Worm (Caenorhabditis elegans) whole organism, mixed stage, embryonic: ENCODE results near the gene srg-67.
"Not testable (repeated sequence)": the region's sequence is repeated elsewhere in the genome, so short reads cannot be mapped to it uniquely, and the experiment has no call there.

Experiments used
- M03D4.4 ChIP-seq: sonication (generic microtip); optimal IDR thresholded peaks from 2 replicates; lab custom pipeline; 2017; ENCODE audit warnings: mild to moderate bottlenecking, missing genetic modification characterization, missing compliant biosample characterization
- bed-3 ChIP-seq: fragments of 200-800 bp; sonication (Bioruptor generic); optimal IDR thresholded peaks from 3 replicates; lab custom pipeline; 2018; ENCODE audit warnings: mild to moderate bottlenecking, missing genetic modification characterization, moderate library complexity, missing compliant biosample characterization
- blmp-1 ChIP-seq: fragments of 150-350 bp; optimal IDR thresholded peaks from 2 replicates; lab custom pipeline; 2014; ENCODE audit warnings: missing biosample characterization, missing genetic modification characterization
- ceh-39 ChIP-seq: fragments of 150-350 bp; optimal IDR thresholded peaks from 2 replicates; lab custom pipeline; 2014; ENCODE audit warnings: missing biosample characterization, missing genetic modification characterization
- ceh-43 ChIP-seq: fragments of 200-800 bp; sonication (Bioruptor generic); optimal IDR thresholded peaks from 2 replicates; lab custom pipeline; 2018; ENCODE audit warnings: mild to moderate bottlenecking, missing genetic modification characterization, moderate library complexity, missing compliant biosample characterization
- ceh-83 ChIP-seq: fragments of 200-800 bp; sonication (Bioruptor generic); optimal IDR thresholded peaks from 2 replicates; lab custom pipeline; 2018; ENCODE audit warnings: mild to moderate bottlenecking, missing genetic modification characterization, missing compliant biosample characterization
- ces-1 ChIP-seq: fragments of 150-350 bp; optimal IDR thresholded peaks from 2 replicates; lab custom pipeline; 2014; ENCODE audit warnings: missing biosample characterization, missing genetic modification reagents, missing genetic modification characterization
- cnd-1 ChIP-seq: fragments of 200-800 bp; sonication (Bioruptor generic); optimal IDR thresholded peaks from 2 replicates; lab custom pipeline; 2018; ENCODE audit warnings: mild to moderate bottlenecking, missing genetic modification characterization, missing compliant biosample characterization
- drap-1 ChIP-seq: fragments of 200-800 bp; sonication (Bioruptor generic); optimal IDR thresholded peaks from 3 replicates; lab custom pipeline; 2018; ENCODE audit warnings: mild to moderate bottlenecking, missing genetic modification characterization, missing compliant biosample characterization
- elt-1 ChIP-seq: sonication (generic microtip); optimal IDR thresholded peaks from 2 replicates; lab custom pipeline; 2017; ENCODE audit warnings: missing genetic modification characterization, mild to moderate bottlenecking, missing compliant biosample characterization, antibody characterized with exemption, moderate library complexity, borderline replicate concordance; ENCODE audit not compliant: insufficient read depth
- elt-3 ChIP-seq: fragments of 150-350 bp; optimal IDR thresholded peaks from 2 replicates; lab custom pipeline; 2014; ENCODE audit warnings: missing biosample characterization, missing genetic modification characterization
- flh-1 ChIP-seq: fragments of 200-800 bp; sonication (Bioruptor generic); optimal IDR thresholded peaks from 2 replicates; lab custom pipeline; 2018; ENCODE audit warnings: mild to moderate bottlenecking, missing genetic modification characterization, moderate library complexity, missing compliant biosample characterization
- hlh-1 ChIP-seq: fragments of 150-350 bp; optimal IDR thresholded peaks from 2 replicates; lab custom pipeline; 2014; ENCODE audit warnings: missing biosample characterization, missing genetic modification reagents, missing genetic modification characterization
- lin-13 ChIP-seq: fragments of 150-350 bp; optimal IDR thresholded peaks from 2 replicates; lab custom pipeline; 2014; ENCODE audit warnings: missing biosample characterization, missing genetic modification characterization
- lin-32 ChIP-seq: fragments of 200-800 bp; sonication (Bioruptor generic); optimal IDR thresholded peaks from 2 replicates; lab custom pipeline; 2018; ENCODE audit warnings: mild to moderate bottlenecking, missing genetic modification characterization, missing compliant biosample characterization
- mab-5 ChIP-seq: fragments of 150-350 bp; optimal IDR thresholded peaks from 2 replicates; lab custom pipeline; 2014; ENCODE audit warnings: missing biosample characterization, missing genetic modification characterization
- mep-1 ChIP-seq: fragments of 150-350 bp; optimal IDR thresholded peaks from 2 replicates; lab custom pipeline; 2017; ENCODE audit warnings: missing biosample characterization, missing genetic modification reagents, missing genetic modification characterization, inconsistent platforms
- mls-2 ChIP-seq: sonication (generic microtip); optimal IDR thresholded peaks from 2 replicates; lab custom pipeline; 2016; ENCODE audit warnings: mild to moderate bottlenecking, missing genetic modification characterization, moderate library complexity, missing compliant biosample characterization
- nhr-12 ChIP-seq: fragments of 150-350 bp; optimal IDR thresholded peaks from 2 replicates; lab custom pipeline; 2014; ENCODE audit warnings: missing biosample characterization, missing genetic modification characterization
- nhr-2 ChIP-seq: fragments of 150-350 bp; optimal IDR thresholded peaks from 2 replicates; lab custom pipeline; 2014; ENCODE audit warnings: missing biosample characterization, missing genetic modification characterization
- nhr-76 ChIP-seq: sonication (generic microtip); optimal IDR thresholded peaks from 2 replicates; lab custom pipeline; 2017; ENCODE audit warnings: missing biosample characterization, missing genetic modification characterization
- pha-4 ChIP-seq: fragments of 150-350 bp; optimal IDR thresholded peaks from 2 replicates; lab custom pipeline; 2018; ENCODE audit warnings: missing biosample characterization, missing genetic modification reagents, missing genetic modification characterization
- sem-2 ChIP-seq: fragments of 200-800 bp; sonication (Bioruptor generic); optimal IDR thresholded peaks from 2 replicates; lab custom pipeline; 2018; ENCODE audit warnings: mild to moderate bottlenecking, missing genetic modification characterization, missing compliant biosample characterization
- snpc-4 ChIP-seq: fragments of 150-350 bp; optimal IDR thresholded peaks from 2 replicates; lab custom pipeline; 2014; ENCODE audit warnings: missing biosample characterization, missing genetic modification characterization
- sptf-1 ChIP-seq: sonication (generic microtip); optimal IDR thresholded peaks from 2 replicates; lab custom pipeline; 2017; ENCODE audit warnings: mild to moderate bottlenecking, missing genetic modification characterization, moderate library complexity, missing compliant biosample characterization
- tbx-8 ChIP-seq: fragments of 200-800 bp; sonication (Bioruptor generic); optimal IDR thresholded peaks from 2 replicates; lab custom pipeline; 2018; ENCODE audit warnings: mild to moderate bottlenecking, missing genetic modification characterization, moderate library complexity, missing compliant biosample characterization
- unc-120 ChIP-seq: sonication (generic microtip); optimal IDR thresholded peaks from 2 replicates; lab custom pipeline; 2017; ENCODE audit warnings: missing genetic modification characterization, missing compliant biosample characterization; ENCODE audit not compliant: poor library complexity, severe bottlenecking
- unc-62 ChIP-seq: fragments of 150-350 bp; optimal IDR thresholded peaks from 2 replicates; lab custom pipeline; 2014; ENCODE audit warnings: missing biosample characterization, missing genetic modification reagents, missing genetic modification characterization
- zip-8 ChIP-seq: fragments of 150-350 bp; optimal IDR thresholded peaks from 2 replicates; lab custom pipeline; 2014; ENCODE audit warnings: missing biosample characterization, missing genetic modification characterization
- ztf-11 ChIP-seq: fragments of 150-350 bp; optimal IDR thresholded peaks from 2 replicates; lab custom pipeline; 2014; ENCODE audit warnings: missing biosample characterization, missing genetic modification characterization

srg-67 gene

ce11 chrV:5477719-5478118, 14.9 kb upstream of the srg-67 start:
- TF ChIP-seq hlh-1 (tag; lab: Kevin White, UChicago) (no peak), nhr-76 (tag; lab: Kevin White, UChicago) (no peak), lin-13 (no peak), snpc-4 (tag; lab: Kevin White, UChicago) (no peak), elt-1 (tag; lab: Kevin White, UChicago) (no peak), ceh-83 (GFP tag; lab: Kevin White, UChicago) (no peak), mab-5 (tag; lab: Kevin White, UChicago) (no peak), M03D4.4 (tag; lab: Kevin White, UChicago) (no peak), blmp-1 (tag; lab: Kevin White, UChicago) (no peak), nhr-2 (tag; lab: Kevin White, UChicago) (no peak), cnd-1 (tag; lab: Kevin White, UChicago) (no peak), mep-1 (tag; lab: Kevin White, UChicago) (no peak), drap-1 (GFP tag; lab: Kevin White, UChicago) (no peak), ceh-43 (GFP tag; lab: Kevin White, UChicago) (no peak), elt-3 (tag; lab: Kevin White, UChicago) (no peak), ceh-39 (tag; lab: Kevin White, UChicago) (no peak), unc-62 (GFP tag; lab: Kevin White, UChicago) (no peak), mls-2 (tag; lab: Kevin White, UChicago) (no peak), nhr-12 (tag; lab: Kevin White, UChicago) (no peak)

ce11 chrV:5470930-5471329, 8.1 kb upstream of the srg-67 start, which contains the start of gene ZC317.7:
TSS of gene ZC317.7 (minus strand) at chrV:5471030.
- TF ChIP-seq unc-62 (GFP tag; lab: Kevin White, UChicago); mep-1 (tag; lab: Kevin White, UChicago); sptf-1 (tag; lab: Kevin White, UChicago): not testable (repeated sequence)

DNA sequence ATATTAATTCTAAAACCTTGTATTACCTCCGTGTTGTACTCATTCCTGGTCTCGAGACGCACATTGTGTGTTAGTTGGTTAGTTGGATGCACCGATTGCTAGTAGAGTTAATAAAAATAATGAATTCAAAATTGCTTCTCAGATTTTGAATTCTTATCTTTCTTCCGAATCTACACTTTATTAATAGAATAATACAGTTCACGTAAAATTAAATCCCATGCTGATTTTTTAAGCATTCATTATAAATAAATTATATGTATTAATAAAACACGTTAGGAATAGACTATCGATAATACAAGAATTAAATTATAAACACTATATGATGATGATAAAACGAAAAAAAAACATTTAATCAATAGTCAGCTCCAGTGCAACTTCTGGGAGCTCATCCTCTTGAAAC, 5.7 kb upstream of the srg-67 start, which contains the start of gene ZC317.6:
Gene ZC317.6, minus strand, starts transcription at position 101 of the 400 bp plus-strand sequence.
- TF ChIP-seq hlh-1, sptf-1, zip-8 (tag; lab: Kevin White, UChicago): not testable (repeated sequence)

DNA sequence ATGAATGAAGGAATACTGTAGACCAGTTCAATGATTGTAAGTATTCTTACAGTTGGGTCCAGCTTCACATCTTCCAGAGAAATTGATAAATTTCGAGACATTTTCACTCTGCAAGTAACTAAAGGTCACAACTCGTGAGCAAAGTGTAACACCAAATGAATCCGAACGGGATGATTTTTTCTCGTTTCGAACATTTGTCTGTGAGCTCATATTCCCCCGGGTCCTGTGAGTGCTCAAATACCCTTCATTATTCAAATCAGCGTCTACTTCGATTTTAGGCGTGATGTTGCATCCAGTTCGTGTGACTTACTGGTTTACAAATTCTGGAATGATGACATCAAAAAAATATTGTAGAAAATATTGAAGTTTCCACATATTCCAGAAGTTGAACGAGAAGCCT, 2.5 kb upstream of the srg-67 start, which contains the start of gene srg-68:
Gene srg-68, minus strand, starts transcription at position 101 of the 400 bp plus-strand sequence.
- TF ChIP-seq bed-3 (GFP tag; lab: Kevin White, UChicago) (no peak), sptf-1 (tag; lab: Kevin White, UChicago) (no peak), drap-1 (GFP tag; lab: Kevin White, UChicago) (no peak), ztf-11 (tag; lab: Kevin White, UChicago) (no peak)

- TF ChIP-seq drap-1 (GFP tag; lab: Kevin White, UChicago): no peak
- TF ChIP-seq unc-120 (tag; lab: Kevin White, UChicago): no peak
- TF ChIP-seq mls-2 (tag; lab: Kevin White, UChicago): no peak
- TF ChIP-seq lin-32 (GFP tag; lab: Kevin White, UChicago): no peak
- TF ChIP-seq nhr-12 (tag; lab: Kevin White, UChicago): no peak
- TF ChIP-seq sem-2 (GFP tag; lab: Kevin White, UChicago): no peak
- no peak for TF ChIP-seq tbx-8 (GFP tag; lab: Kevin White, UChicago)
- TF ChIP-seq elt-3 (tag; lab: Kevin White, UChicago): no peak
- TF ChIP-seq lin-13: no peak
- TF ChIP-seq hlh-1 (tag; lab: Kevin White, UChicago): no peak
- TF ChIP-seq nhr-2 (tag; lab: Kevin White, UChicago): no peak
- no peak for TF ChIP-seq pha-4 (tag; lab: Kevin White, UChicago)
- TF ChIP-seq nhr-76 (tag; lab: Kevin White, UChicago): no peak
- no peak for TF ChIP-seq zip-8 (tag; lab: Kevin White, UChicago)
- TF ChIP-seq mab-5 (tag; lab: Kevin White, UChicago): no peak
- TF ChIP-seq flh-1 (GFP tag; lab: Kevin White, UChicago): no peak
- TF ChIP-seq snpc-4 (tag; lab: Kevin White, UChicago): no peak
- no peak for TF ChIP-seq ces-1 (GFP tag; lab: Kevin White, UChicago)
Observed at ce11 chrV:5459806-5460205, 3.0 kb downstream of the srg-67 start, which contains the start of gene ZC317.2. TSS of gene ZC317.2 (plus strand) at chrV:5460106.
